Worm (Caenorhabditis elegans) whole organism, mixed stage, embryonic: ENCODE measurements around the gene srw-60.

ENCODE experiments used
- cnd-1 ChIP-seq: fragments of 200-800 bp; sonication (Bioruptor generic); optimal IDR thresholded peaks from 2 replicates; lab custom pipeline; 2018; ENCODE audit warnings: mild to moderate bottlenecking, missing genetic modification characterization, missing compliant biosample characterization
- lin-13 ChIP-seq: fragments of 150-350 bp; optimal IDR thresholded peaks from 2 replicates; lab custom pipeline; 2014; ENCODE audit warnings: missing biosample characterization, missing genetic modification characterization
- lsy-2 ChIP-seq: fragments of 150-350 bp; optimal IDR thresholded peaks from 2 replicates; lab custom pipeline; 2014; ENCODE audit warnings: missing biosample characterization, missing genetic modification characterization
- mep-1 ChIP-seq: fragments of 150-350 bp; optimal IDR thresholded peaks from 2 replicates; lab custom pipeline; 2017; ENCODE audit warnings: missing biosample characterization, missing genetic modification reagents, missing genetic modification characterization, inconsistent platforms
- nhr-12 ChIP-seq: fragments of 150-350 bp; optimal IDR thresholded peaks from 2 replicates; lab custom pipeline; 2014; ENCODE audit warnings: missing biosample characterization, missing genetic modification characterization
- nhr-237 ChIP-seq: fragments of 150-350 bp; optimal IDR thresholded peaks from 2 replicates; lab custom pipeline; 2014; ENCODE audit warnings: missing biosample characterization, missing genetic modification characterization
- nhr-76 ChIP-seq: sonication (generic microtip); optimal IDR thresholded peaks from 2 replicates; lab custom pipeline; 2017; ENCODE audit warnings: missing biosample characterization, missing genetic modification characterization
- snpc-4 ChIP-seq: fragments of 150-350 bp; optimal IDR thresholded peaks from 2 replicates; lab custom pipeline; 2014; ENCODE audit warnings: missing biosample characterization, missing genetic modification characterization
- unc-39 ChIP-seq: fragments of 150-350 bp; optimal IDR thresholded peaks from 2 replicates; lab custom pipeline; 2014; ENCODE audit warnings: missing biosample characterization, missing genetic modification characterization
- ztf-11 ChIP-seq: fragments of 150-350 bp; optimal IDR thresholded peaks from 2 replicates; lab custom pipeline; 2014; ENCODE audit warnings: missing biosample characterization, missing genetic modification characterization

DNA sequence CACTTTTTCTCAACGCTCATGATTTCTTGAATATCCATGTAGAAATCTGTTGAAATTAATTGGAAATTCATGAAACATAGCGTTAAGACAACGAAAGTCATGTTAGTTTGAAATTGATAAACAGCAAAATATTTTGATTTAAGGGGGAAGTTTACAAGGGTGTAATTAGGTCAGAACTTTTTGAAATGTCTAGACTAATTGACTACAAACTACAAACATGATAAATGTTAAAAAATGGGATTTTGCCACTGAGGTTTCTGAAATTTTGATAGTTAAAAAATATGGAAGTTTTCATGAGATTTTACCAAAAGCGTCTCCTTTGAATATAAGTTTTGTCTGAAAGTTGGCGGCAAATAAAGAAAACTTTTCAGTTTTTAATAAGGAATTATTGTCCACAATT is 20.6 kb upstream of the srw-60 start, which contains the start of gene irld-65:
- TF ChIP-seq unc-39 (tag; lab: Kevin White, UChicago) (no peak), lin-13 (tag; lab: Kevin White, UChicago) (no peak), nhr-237 (no peak), ztf-11 (no peak), mep-1 (tag; lab: Kevin White, UChicago) (no peak), snpc-4 (tag; lab: Kevin White, UChicago) (no peak), nhr-76 (tag; lab: Kevin White, UChicago) (no peak), nhr-12 (tag; lab: Kevin White, UChicago) (no peak), cnd-1 (tag; lab: Kevin White, UChicago) (no peak), lsy-2 (tag; lab: Kevin White, UChicago) (no peak)
